Fruit fly (Drosophila melanogaster) whole organism, embryonic: ENCODE data around the gene CG33934.

ENCODE experiments used
- Ada2b ChIP-seq: fragments of 200-800 bp; sonication (Bioruptor generic); IDR thresholded peaks from 2 replicates; pipeline ENCODE4 v1.3.6; 2022; ENCODE audit warnings: missing biosample characterization, missing genetic modification characterization
- Atf6 ChIP-seq: fragments of 200-800 bp; sonication (Bioruptor generic); IDR thresholded peaks from 2 replicates; pipeline ENCODE4 v1.3.6; 2022; ENCODE audit warnings: missing biosample characterization, missing genetic modification characterization
- BEAF-32 ChIP-seq: fragments of 200-800 bp; sonication (Bioruptor generic); optimal IDR thresholded peaks from 3 replicates; lab custom pipeline; 2017; ENCODE audit warnings: missing biosample characterization, missing genetic modification characterization, mild to moderate bottlenecking, moderate library complexity, missing genetic modification reagents
- CG10267 ChIP-seq: fragments of 200-800 bp; sonication (Bioruptor generic); optimal IDR thresholded peaks from 2 replicates; lab custom pipeline; 2018; ENCODE audit warnings: missing biosample characterization, mild to moderate bottlenecking, missing genetic modification characterization, moderate library complexity
- CG10979 ChIP-seq: fragments of 200-800 bp; sonication (Bioruptor generic); optimal IDR thresholded peaks from 2 replicates; lab custom pipeline; 2018; ENCODE audit warnings: missing biosample characterization, mild to moderate bottlenecking, missing genetic modification characterization, moderate library complexity
- CG11093 ChIP-seq: fragments of 200-800 bp; sonication (Bioruptor generic); IDR thresholded peaks from 3 replicates; pipeline ENCODE4 v1.3.6; 2022; ENCODE audit warnings: missing biosample characterization, missing genetic modification characterization
- CG12391 ChIP-seq: fragments of 200-800 bp; sonication (Bioruptor generic); optimal IDR thresholded peaks from 3 replicates; lab custom pipeline; 2018; ENCODE audit warnings: missing biosample characterization, mild to moderate bottlenecking, missing genetic modification characterization, moderate library complexity
- CG13296 ChIP-seq: fragments of 200-800 bp; sonication (Bioruptor generic); optimal IDR thresholded peaks from 3 replicates; lab custom pipeline; 2018; ENCODE audit warnings: missing biosample characterization, mild to moderate bottlenecking, missing genetic modification characterization
- CG14667 ChIP-seq: fragments of 200-800 bp; sonication (Bioruptor generic); IDR thresholded peaks from 2 replicates; pipeline ENCODE4 v1.3.6; 2022; ENCODE audit warnings: missing biosample characterization, missing genetic modification characterization
- CG16779 ChIP-seq: fragments of 200-800 bp; sonication (Bioruptor generic); IDR thresholded peaks from 2 replicates; pipeline ENCODE4 v1.3.6; 2022; ENCODE audit warnings: missing biosample characterization, missing genetic modification characterization
- CG31388 ChIP-seq: fragments of 200-800 bp; sonication (Bioruptor generic); optimal IDR thresholded peaks from 2 replicates; lab custom pipeline; 2016; ENCODE audit warnings: missing biosample characterization, missing genetic modification characterization
- CG32532 ChIP-seq: fragments of 200-800 bp; sonication (Bioruptor generic); IDR thresholded peaks from 2 replicates; pipeline ENCODE4 v1.3.6; 2022; ENCODE audit warnings: missing biosample characterization, missing genetic modification characterization
- CG33213 ChIP-seq: fragments of 200-800 bp; sonication (Bioruptor generic); optimal IDR thresholded peaks from 3 replicates; lab custom pipeline; 2016; ENCODE audit warnings: missing biosample characterization, missing genetic modification characterization
- CG4404 ChIP-seq: fragments of 200-800 bp; sonication (Bioruptor generic); IDR thresholded peaks from 2 replicates; pipeline ENCODE4 v1.3.6; 2022; ENCODE audit warnings: missing biosample characterization, missing genetic modification characterization
- CG5245 ChIP-seq: fragments of 200-800 bp; sonication (Bioruptor generic); optimal IDR thresholded peaks from 3 replicates; lab custom pipeline; 2016; ENCODE audit warnings: missing biosample characterization, missing genetic modification characterization
- CG5953 ChIP-seq: fragments of 200-800 bp; sonication (Bioruptor generic); IDR thresholded peaks from 2 replicates; pipeline ENCODE4 v1.3.6; 2022; ENCODE audit warnings: missing biosample characterization, missing genetic modification characterization
- CG8281 ChIP-seq: fragments of 200-800 bp; sonication (Bioruptor generic); optimal IDR thresholded peaks from 2 replicates; lab custom pipeline; 2018; ENCODE audit warnings: missing biosample characterization, mild to moderate bottlenecking, missing genetic modification characterization, moderate library complexity
- CG9876 ChIP-seq: fragments of 200-800 bp; sonication (Bioruptor generic); optimal IDR thresholded peaks from 2 replicates; lab custom pipeline; 2016; ENCODE audit warnings: missing biosample characterization, missing genetic modification characterization
- Dfd ChIP-seq, 2 experiments: fragments of >200 bp; optimal IDR thresholded peaks; 2 replicates each; lab custom pipeline; 2017; ENCODE audit warnings: missing biosample characterization in 2 of 2, missing genetic modification characterization in 2 of 2
- Dref ChIP-seq: fragments of 200-800 bp; sonication (Bioruptor generic); IDR thresholded peaks from 2 replicates; pipeline ENCODE4 v1.3.6; 2022; ENCODE audit warnings: missing biosample characterization, missing genetic modification characterization
- GATAe ChIP-seq: fragments of 200-800 bp; sonication (Bioruptor generic); conservative IDR thresholded peaks from 2 replicates; pipeline ENCODE4 v1.3.6; 2022; ENCODE audit warnings: missing biosample characterization, missing genetic modification characterization
- Hr39 ChIP-seq: fragments of >200 bp; optimal IDR thresholded peaks from 2 replicates; lab custom pipeline; 2017
- MBD-R2 ChIP-seq: fragments of 200-800 bp; sonication (Bioruptor generic); IDR thresholded peaks from 2 replicates; pipeline ENCODE4 v1.3.6; 2022; ENCODE audit warnings: missing biosample characterization, missing genetic modification characterization
- Mrtf ChIP-seq: fragments of 200-800 bp; sonication (Bioruptor generic); IDR thresholded peaks from 3 replicates; pipeline ENCODE4 v1.3.6; 2022; ENCODE audit warnings: missing biosample characterization, missing genetic modification characterization
- Myb ChIP-seq: fragments of 200-800 bp; sonication (Bioruptor generic); optimal IDR thresholded peaks from 2 replicates; lab custom pipeline; 2016; ENCODE audit warnings: missing biosample characterization, missing genetic modification characterization
- Nf-YA ChIP-seq: fragments of 200-800 bp; sonication (Bioruptor generic); IDR thresholded peaks from 2 replicates; pipeline ENCODE4 v1.3.6; 2022; ENCODE audit warnings: missing biosample characterization, missing genetic modification characterization
- Poxn ChIP-seq: fragments of 200-800 bp; sonication (Bioruptor generic); IDR thresholded peaks from 2 replicates; pipeline ENCODE4 v1.3.6; 2022; ENCODE audit warnings: missing biosample characterization, missing genetic modification characterization
- Scr ChIP-seq: fragments of 200-800 bp; sonication (Bioruptor generic); IDR thresholded peaks from 2 replicates; pipeline ENCODE4 v1.3.6; 2022; ENCODE audit warnings: missing biosample characterization, missing genetic modification characterization; ENCODE audit not compliant: partially characterized antibody
- Side ChIP-seq: fragments of 200-800 bp; sonication (Bioruptor generic); optimal IDR thresholded peaks from 2 replicates; lab custom pipeline; 2016; ENCODE audit warnings: missing biosample characterization, missing genetic modification characterization
- Tbp ChIP-seq: fragments of >200 bp; optimal IDR thresholded peaks from 2 replicates; lab custom pipeline; 2018; ENCODE audit warnings: missing biosample characterization, missing genetic modification characterization
- Usf ChIP-seq: fragments of 200-800 bp; sonication (Bioruptor generic); optimal IDR thresholded peaks from 2 replicates; lab custom pipeline; 2017; ENCODE audit warnings: missing genotype, missing biosample characterization, missing genetic modification characterization
- Vsx1 ChIP-seq: fragments of 200-800 bp; sonication (Bioruptor generic); optimal IDR thresholded peaks from 2 replicates; lab custom pipeline; 2017; ENCODE audit warnings: missing biosample characterization, mild to moderate bottlenecking, missing genetic modification characterization, missing genetic modification reagents
- ato ChIP-seq: fragments of 200-800 bp; sonication (Bioruptor generic); IDR thresholded peaks from 2 replicates; pipeline ENCODE4 v1.3.6; 2022; ENCODE audit warnings: missing biosample characterization, missing genetic modification characterization; ENCODE audit not compliant: partially characterized antibody
- btn ChIP-seq: fragments of 200-800 bp; sonication (Bioruptor generic); optimal IDR thresholded peaks from 2 replicates; lab custom pipeline; 2016; ENCODE audit warnings: missing biosample characterization, missing genetic modification characterization
- croc ChIP-seq: fragments of 200-800 bp; sonication (Bioruptor generic); conservative IDR thresholded peaks from 3 replicates; pipeline ENCODE4 v1.3.6; 2022; ENCODE audit warnings: missing biosample characterization, missing genetic modification characterization
- dan ChIP-seq: fragments of 200-800 bp; sonication (Bioruptor generic); IDR thresholded peaks from 2 replicates; pipeline ENCODE4 v1.3.6; 2022; ENCODE audit warnings: missing biosample characterization, missing genetic modification characterization
- dmrt11E ChIP-seq: fragments of 200-800 bp; sonication (Bioruptor generic); optimal IDR thresholded peaks from 3 replicates; lab custom pipeline; 2018; ENCODE audit warnings: missing biosample characterization, mild to moderate bottlenecking, missing genetic modification characterization, moderate library complexity
- insv ChIP-seq, 2 experiments: fragments of 200-800 bp; sonication (Bioruptor generic); optimal IDR thresholded peaks; 3 replicates each; lab custom pipeline; 2016 to 2018; ENCODE audit warnings: missing biosample characterization in 2 of 2, missing genetic modification characterization in 2 of 2
- lov ChIP-seq, 2 experiments: fragments of 200-800 bp in 1 of 2; fragments of >200 bp in 1 of 2; sonication (Bioruptor generic) in 1 of 2; IDR thresholded peaks in 1 of 2; optimal IDR thresholded peaks in 1 of 2; 2 replicates in 1 of 2; 3 replicates in 1 of 2; pipeline versions ENCODE4 v1.3.6 to Lab custom; 2017 to 2022; ENCODE audit warnings: missing biosample characterization in 1 of 2, missing genetic modification characterization in 1 of 2
- mirr ChIP-seq: fragments of 200-800 bp; sonication (Bioruptor generic); optimal IDR thresholded peaks from 3 replicates; lab custom pipeline; 2018; ENCODE audit warnings: missing biosample characterization, mild to moderate bottlenecking, missing genetic modification characterization
- pb ChIP-seq: fragments of 200-800 bp; sonication (Bioruptor generic); optimal IDR thresholded peaks from 3 replicates; lab custom pipeline; 2016; ENCODE audit warnings: missing biosample characterization, missing genetic modification characterization
- salm ChIP-seq: fragments of 200-800 bp; sonication (Bioruptor generic); optimal IDR thresholded peaks from 2 replicates; lab custom pipeline; 2018; ENCODE audit warnings: missing biosample characterization, mild to moderate bottlenecking, missing genetic modification characterization
- sc ChIP-seq, 3 experiments: fragments of >200 bp in 2 of 3; fragments of 200-800 bp in 1 of 3; sonication (Bioruptor generic) in 1 of 3; optimal IDR thresholded peaks; 2 replicates in 2 of 3; 3 replicates in 1 of 3; lab custom pipeline; 2017; ENCODE audit warnings: mild to moderate bottlenecking in 1 of 3, missing biosample characterization in 1 of 3, missing genetic modification characterization in 1 of 3, missing genetic modification reagents in 1 of 3
- sima ChIP-seq: fragments of 200-800 bp; sonication (Bioruptor generic); optimal IDR thresholded peaks from 2 replicates; lab custom pipeline; 2016; ENCODE audit warnings: missing biosample characterization, missing genetic modification characterization
- slou ChIP-seq: fragments of 200-800 bp; sonication (Bioruptor generic); optimal IDR thresholded peaks from 3 replicates; lab custom pipeline; 2016; ENCODE audit warnings: missing biosample characterization, missing genetic modification characterization
- sob ChIP-seq: fragments of 200-800 bp; sonication (Bioruptor generic); IDR thresholded peaks from 2 replicates; pipeline ENCODE4 v1.3.6; 2022; ENCODE audit warnings: missing biosample characterization, missing genetic modification characterization
- tio ChIP-seq: fragments of 200-800 bp; sonication (Bioruptor generic); optimal IDR thresholded peaks from 2 replicates; lab custom pipeline; 2017; ENCODE audit warnings: missing biosample characterization, missing genetic modification characterization, inconsistent platforms
- tll ChIP-seq, 2 experiments: fragments of 200-800 bp in 1 of 2; fragments of >200 bp in 1 of 2; sonication (Bioruptor generic) in 1 of 2; optimal IDR thresholded peaks; 2 replicates each; lab custom pipeline; 2017 to 2019; ENCODE audit warnings: missing biosample characterization in 2 of 2, missing genetic modification characterization in 2 of 2, mild to moderate bottlenecking in 1 of 2, moderate library complexity in 1 of 2
- ttk ChIP-seq: fragments of 200-800 bp; sonication (Bioruptor generic); IDR thresholded peaks from 2 replicates; pipeline ENCODE4 v2.1.2; 2022; ENCODE audit warnings: missing biosample characterization, missing genetic modification characterization
- unc-4 ChIP-seq: fragments of 200-800 bp; sonication (Bioruptor generic); IDR thresholded peaks from 2 replicates; pipeline ENCODE4 v1.3.6; 2022; ENCODE audit warnings: missing biosample characterization, missing genetic modification characterization; ENCODE audit not compliant: partially characterized antibody
- zf30C ChIP-seq: fragments of 200-800 bp; sonication (Bioruptor generic); optimal IDR thresholded peaks from 3 replicates; lab custom pipeline; 2018; ENCODE audit warnings: missing biosample characterization, mild to moderate bottlenecking, missing genetic modification characterization

CG33934 gene

DNA sequence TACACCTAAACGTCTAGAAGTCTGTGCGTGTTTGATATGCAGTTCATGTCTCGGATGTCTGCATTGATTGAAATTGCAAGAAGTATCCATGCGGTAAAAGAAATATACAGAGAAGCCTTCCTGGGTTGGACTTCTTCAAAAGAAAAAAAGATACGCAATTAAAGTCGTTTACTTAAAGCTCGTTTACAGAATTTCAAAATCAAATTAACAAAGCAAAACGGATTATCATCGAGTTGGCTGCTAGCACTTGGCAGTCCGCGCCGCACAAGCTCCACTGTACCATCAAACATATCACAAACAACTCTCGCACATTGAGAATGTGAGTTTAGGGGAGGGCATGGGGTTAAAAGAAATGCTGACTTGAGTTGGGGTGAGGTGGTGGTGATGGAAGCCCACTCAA is 44.1 kb upstream of the CG33934 start (continued):
- TF ChIP-seq Mrtf: peak; percentile 74
- TF ChIP-seq CG10979 (tag; lab: Kevin White, UChicago): peak; percentile 87
- peak; percentile 64; the same call in 1 of the 2 replicates for TF ChIP-seq dan (GFP tag; lab: Robert Waterston, UW)
- no peak for TF ChIP-seq Tbp (GFP tag; lab: Kevin White, UChicago)
- no peak for TF ChIP-seq MBD-R2 (GFP tag; lab: Robert Waterston, UW)
- no peak for TF ChIP-seq zf30C
- peak; percentile 64 for TF ChIP-seq CG5953 (GFP tag; lab: Robert Waterston, UW)
- no peak for TF ChIP-seq GATAe
- TF ChIP-seq croc (GFP tag; lab: Robert Waterston, UW): peak; percentile 75
- TF ChIP-seq ttk (GFP tag; lab: Robert Waterston, UW): peak; percentile 78
- no peak for TF ChIP-seq CG31388 (GFP tag; lab: Kevin White, UChicago)
- no peak for TF ChIP-seq CG13296
- no peak for TF ChIP-seq BEAF-32 (GFP tag; lab: Kevin White, UChicago)
- peak; percentile 67; the same call in 1 of the 2 replicates for TF ChIP-seq CG32532 (GFP tag; lab: Robert Waterston, UW)
- no peak for TF ChIP-seq Hr39 (lab: Kevin White, UChicago)
- TF ChIP-seq CG8281: peak; percentile 22
- peak; percentile 74 for TF ChIP-seq CG10267
- peak; percentile 64 for TF ChIP-seq CG9876
- peak; percentile 64 for TF ChIP-seq btn
- TF ChIP-seq Poxn (GFP tag; lab: Robert Waterston, UW): no peak
- TF ChIP-seq sima: no peak
- TF ChIP-seq sob (GFP tag; lab: Robert Waterston, UW): peak; percentile 74
- peak; percentile 26; the same call in 1 of the 2 replicates for TF ChIP-seq Atf6 (GFP tag; lab: Robert Waterston, UW)
- no peak for TF ChIP-seq slou (GFP tag; lab: Kevin White, UChicago)
- no peak for TF ChIP-seq sc (optimal IDR thresholded peaks at IDR 0.05; lab: Kevin White, UChicago)
- TF ChIP-seq sc (GFP tag; optimal IDR thresholded peaks at IDR 0.05; lab: Kevin White, UChicago): peak; percentile 70
- TF ChIP-seq Nf-YA (GFP tag; lab: Robert Waterston, UW): peak; percentile 70
- TF ChIP-seq pb: no peak
- TF ChIP-seq Dfd (GFP tag; optimal IDR thresholded peaks at IDR 0.05; lab: Kevin White, UChicago): no peak
- TF ChIP-seq Vsx1: peak; percentile 21
- TF ChIP-seq dmrt11E (tag; lab: Kevin White, UChicago): peak; percentile 82
- no peak for TF ChIP-seq salm (tag; lab: Kevin White, UChicago)
- TF ChIP-seq CG12391 (tag; lab: Kevin White, UChicago): peak; percentile 77
- no peak for TF ChIP-seq Scr (GFP tag; lab: Robert Waterston, UW)
- TF ChIP-seq tll (GFP tag; optimal IDR thresholded peaks at IDR 0.05; lab: Kevin White, UChicago): no peak
- TF ChIP-seq Ada2b: peak; percentile 67
- TF ChIP-seq CG33213 (GFP tag; lab: Kevin White, UChicago): peak; percentile 43
- TF ChIP-seq CG16779 (GFP tag; lab: Robert Waterston, UW): 0 out of 2 replicates have a peak, but pooled peaks have one; percentile 43
- no peak for TF ChIP-seq unc-4 (GFP tag; lab: Robert Waterston, UW)
- TF ChIP-seq mirr (GFP tag; lab: Kevin White, UChicago): no peak
- no peak for TF ChIP-seq Dref (GFP tag; lab: Robert Waterston, UW)
- TF ChIP-seq ato (GFP tag; lab: Robert Waterston, UW): no peak
- TF ChIP-seq CG5245 (GFP tag; lab: Kevin White, UChicago): peak; percentile 84
- TF ChIP-seq tio (GFP tag; lab: Kevin White, UChicago): peak; percentile 50
- peak; percentile 74 for TF ChIP-seq CG4404 (GFP tag; lab: Robert Waterston, UW)
- TF ChIP-seq insv (GFP tag; optimal IDR thresholded peaks at IDR 0.05; lab: Kevin White, UChicago): no peak
- TF ChIP-seq Usf (GFP tag; lab: Kevin White, UChicago): peak; percentile 45
- TF ChIP-seq lov (optimal IDR thresholded peaks at IDR 0.05; lab: Kevin White, UChicago): no peak
- peak; percentile 84 for TF ChIP-seq lov (GFP tag; IDR thresholded peaks at IDR 0.05; lab: Robert Waterston, UW)
- 0 out of 3 replicates have a peak, but pooled peaks have one; percentile 46 for TF ChIP-seq CG11093 (GFP tag; lab: Robert Waterston, UW)
- peak; percentile 49 for TF ChIP-seq Myb (GFP tag; lab: Kevin White, UChicago)
- peak; percentile 74 for TF ChIP-seq Side (GFP tag; lab: Kevin White, UChicago)
- TF ChIP-seq CG14667 (GFP tag; lab: Robert Waterston, UW): peak; percentile 63
